Worm (Caenorhabditis elegans): ENCODE results near the gene F07H5.13.

ce11 chrII:8743379-8744173 lies 46.8 kb upstream of the F07H5.13 start, which contains the start of gene mak-1:
- TF ChIP-seq snpc-4 (GFP tag; optimal IDR thresholded peaks at IDR 0.05) (no peak), snpc-4 (tag; optimal IDR thresholded peaks at IDR 0.05) (no peak), madf-6 (GFP tag; IDR thresholded peaks at IDR 0.05) (no peak), sea-2 (GFP tag; IDR thresholded peaks at IDR 0.05) (no peak), mel-28 (tag; optimal IDR thresholded peaks at IDR 0.05; ENCODE audit: borderline replicate concordance) (no peak)
